Fruit fly (Drosophila melanogaster): Measurements from ENCODE around the gene CG5039.
A peak's percentile ranks its signal among the peaks of the same experiment; 100 is the strongest.

CG5039 gene

DNA sequence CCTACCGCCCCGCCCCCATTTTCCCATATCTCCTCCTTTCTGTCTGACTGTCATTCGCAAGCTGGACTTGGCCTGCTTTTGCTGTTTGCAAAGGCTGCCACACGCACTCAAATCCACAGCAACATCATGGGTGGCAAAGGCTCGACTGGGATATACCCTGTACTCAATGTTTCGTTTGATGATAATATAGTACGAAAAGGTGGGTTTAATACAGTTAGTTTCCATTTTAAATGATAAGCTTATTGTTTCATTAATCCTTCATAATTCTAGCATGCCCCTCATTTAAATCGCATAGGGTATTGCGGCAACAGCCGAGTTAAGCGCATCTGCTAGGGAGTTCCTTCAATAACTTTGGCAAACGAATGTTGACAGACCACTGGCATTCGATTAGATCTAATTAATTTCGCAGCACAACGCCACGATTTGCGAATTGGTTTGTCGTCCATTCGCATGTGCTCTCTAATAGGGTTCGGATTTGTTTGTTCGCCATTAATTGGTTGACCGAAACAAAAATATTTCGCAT is 15.7 kb downstream of the CG5039 start (continued):
- TF ChIP-seq Hr51 (GFP tag; optimal IDR thresholded peaks at IDR 0.05) (peak in 1 of 2 experiments; percentile 14), sob (GFP tag; IDR thresholded peaks at IDR 0.05) (peak; percentile 8; the same call in 1 of the 2 replicates), Rfx (GFP tag; IDR thresholded peaks at IDR 0.05) (peak; percentile 28; the same call in 1 of the 2 replicates), scrt (GFP tag; optimal IDR thresholded peaks at IDR 0.05) (peak; percentile 20), Med (GFP tag) (peak; percentile 70), tna (GFP tag; IDR thresholded peaks at IDR 0.05; ENCODE audit: partially characterized antibody) (no peak), CG1602 (GFP tag; optimal IDR thresholded peaks at IDR 0.05) (no peak), cas (GFP tag; IDR thresholded peaks at IDR 0.05) (no peak), Mes4 (GFP tag; optimal IDR thresholded peaks at IDR 0.05) (no peak), H2.0 (GFP tag; IDR thresholded peaks at IDR 0.05) (no peak), CG18764 (GFP tag; optimal IDR thresholded peaks at IDR 0.05) (no peak), ind (GFP tag; optimal IDR thresholded peaks at IDR 0.05) (peak; percentile 9), slbo (GFP tag; IDR thresholded peaks at IDR 0.05) (peak; percentile 55), pb (GFP tag; optimal IDR thresholded peaks at IDR 0.05) (no peak), lmd (GFP tag; IDR thresholded peaks at IDR 0.05) (peak; percentile 48), lab (GFP tag; optimal IDR thresholded peaks at IDR 0.05) (peak; percentile 44), CG11085 (GFP tag; IDR thresholded peaks at IDR 0.05) (no peak), CG12769 (tag; optimal IDR thresholded peaks at IDR 0.05) (peak; percentile 30), CG4730 (GFP tag; IDR thresholded peaks at IDR 0.05) (0 out of 2 replicates have a peak, but pooled peaks have one; percentile 9), Gug (GFP tag; IDR thresholded peaks at IDR 0.05) (no peak), lov (optimal IDR thresholded peaks at IDR 0.05) (no peak), lov (GFP tag; IDR thresholded peaks at IDR 0.05) (no peak), dysf (GFP tag; IDR thresholded peaks at IDR 0.05) (0 out of 3 replicates have a peak, but pooled peaks have one; percentile 43), Sox102F (GFP tag; optimal IDR thresholded peaks at IDR 0.05) (peak; percentile 14), Meics (GFP tag; optimal IDR thresholded peaks at IDR 0.05) (peak; percentile 16), CG2120 (GFP tag; optimal IDR thresholded peaks at IDR 0.05) (peak; percentile 54), Dbx (GFP tag; IDR thresholded peaks at IDR 0.05) (0 out of 3 replicates have a peak, but pooled peaks have one; percentile 14), CG17328 (GFP tag; IDR thresholded peaks at IDR 0.05) (no peak), CG4328 (GFP tag; optimal IDR thresholded peaks at IDR 0.05) (no peak), D19B (GFP tag; optimal IDR thresholded peaks at IDR 0.05) (peak; percentile 49), CG6689 (GFP tag; IDR thresholded peaks at IDR 0.05) (0 out of 2 replicates have a peak, but pooled peaks have one; percentile 27), caup (GFP tag; optimal IDR thresholded peaks at IDR 0.05; ENCODE audit: severe bottlenecking) (no peak), CG8290 (GFP tag; optimal IDR thresholded peaks at IDR 0.05) (no peak), CG8290 (tag; optimal IDR thresholded peaks at IDR 0.05) (peak in 1 of 2 experiments; percentile 39), CG15269 (tag; optimal IDR thresholded peaks at IDR 0.05) (peak; percentile 4), H15 (GFP tag; IDR thresholded peaks at IDR 0.05) (no peak), CG10147 (GFP tag; optimal IDR thresholded peaks at IDR 0.05) (no peak), ase (GFP tag; IDR thresholded peaks at IDR 0.05) (peak; percentile 33; the same call in 1 of the 3 replicates), CG6683 (GFP tag; optimal IDR thresholded peaks at IDR 0.05) (no peak), CG18599 (GFP tag; optimal IDR thresholded peaks at IDR 0.05) (peak; percentile 55), dmrt99B (tag; optimal IDR thresholded peaks at IDR 0.05) (peak; percentile 3), eve (GFP tag; optimal IDR thresholded peaks at IDR 0.05) (no peak), croc (GFP tag; conservative IDR thresholded peaks at IDR 0.05) (no peak), prd (optimal IDR thresholded peaks at IDR 0.05) (no peak), prd (GFP tag; IDR thresholded peaks at IDR 0.05) (peak; percentile 30; the same call in 1 of the 3 replicates), Dip3 (GFP tag; optimal IDR thresholded peaks at IDR 0.05) (peak; percentile 8), repo (GFP tag; optimal IDR thresholded peaks at IDR 0.05) (no peak), Pdp1 (GFP tag; optimal IDR thresholded peaks at IDR 0.05) (peak in 1 of 2 experiments; percentile 0), Trl (optimal IDR thresholded peaks at IDR 0.05) (no peak), Trl (GFP tag; optimal IDR thresholded peaks at IDR 0.05) (no peak), CG2678 (tag; optimal IDR thresholded peaks at IDR 0.05) (peak; percentile 34)

Data from whole organism, embryonic.